Comparison of ENCODE assay signal across 2 fruit fly cellular contexts in genomic region chr2L:13325823-13326222, dm6.
A peak's percentile ranks its signal among the peaks of the same experiment; 100 is the strongest.
TF ChIP-seq lines count a peak whose summit lies in the region.

No protein-coding gene starts in this region.

- TF ChIP-seq CTCF in S2 (optimal IDR thresholded peaks at IDR 0.05; lab: Kevin White, UChicago), result peak; percentile 61 to 71
- peak; percentile 85 for TF ChIP-seq CTCF in whole organism, embryonic (GFP tag; optimal IDR thresholded peaks at IDR 0.05; lab: Kevin White, UChicago)

TF ChIP-seq in whole organism, embryonic, 481 proteins besides CTCF, POLR2A, EP300 and RAD21:
- TF ChIP-seq CG2116 (GFP tag; optimal IDR thresholded peaks at IDR 0.05; lab: Kevin White, UChicago) (no peak), CG15269 (tag; optimal IDR thresholded peaks at IDR 0.05; lab: Kevin White, UChicago) (no peak), Sox102F (GFP tag; optimal IDR thresholded peaks at IDR 0.05; lab: Kevin White, UChicago) (no peak), E2f2 (GFP tag; IDR thresholded peaks at IDR 0.05; lab: Robert Waterston, UW) (no peak), Sin3A (optimal IDR thresholded peaks at IDR 0.05; lab: Kevin White, UChicago) (no peak), CG15601 (tag; optimal IDR thresholded peaks at IDR 0.05; lab: Kevin White, UChicago) (no peak), CG7745 (tag; optimal IDR thresholded peaks at IDR 0.05; lab: Kevin White, UChicago) (no peak), caup (GFP tag; optimal IDR thresholded peaks at IDR 0.05; lab: Kevin White, UChicago; ENCODE audit: severe bottlenecking) (no peak), Camta (GFP tag; optimal IDR thresholded peaks at IDR 0.05; lab: Kevin White, UChicago) (no peak), crp (GFP tag; optimal IDR thresholded peaks at IDR 0.05; lab: Kevin White, UChicago) (no peak), pb (GFP tag; optimal IDR thresholded peaks at IDR 0.05; lab: Kevin White, UChicago) (no peak), CG6254 (GFP tag; optimal IDR thresholded peaks at IDR 0.05; lab: Kevin White, UChicago) (no peak), CG8290 (GFP tag; optimal IDR thresholded peaks at IDR 0.05; lab: Kevin White, UChicago) (no peak), CG8290 (tag; optimal IDR thresholded peaks at IDR 0.05; lab: Kevin White, UChicago) (no peak), CG12659 (GFP tag; optimal IDR thresholded peaks at IDR 0.05; lab: Kevin White, UChicago) (no peak)
TF ChIP-seq in whole organism, embryonic: peak in this region for 0.
